Fruit fly (Drosophila melanogaster) whole organism, prepupa: Measurements from ENCODE around the gene RabX2.

ENCODE experiments used
- CG10669 ChIP-seq: fragments of 200-800 bp; sonication (Bioruptor generic); optimal IDR thresholded peaks from 3 replicates; lab custom pipeline; 2018; ENCODE audit warnings: missing biosample characterization, mild to moderate bottlenecking, missing genetic modification characterization, moderate library complexity
- CG3919 ChIP-seq: fragments of 200-800 bp; sonication (Bioruptor generic); optimal IDR thresholded peaks from 3 replicates; lab custom pipeline; 2016; ENCODE audit warnings: missing biosample characterization, missing genetic modification characterization
- CG6854 ChIP-seq: fragments of 200-800 bp; sonication (Bioruptor generic); optimal IDR thresholded peaks from 2 replicates; lab custom pipeline; 2017; ENCODE audit warnings: missing biosample characterization, mild to moderate bottlenecking, missing genetic modification characterization
- Smox ChIP-seq: fragments of 200-800 bp; sonication (Bioruptor generic); optimal IDR thresholded peaks from 3 replicates; lab custom pipeline; 2016; ENCODE audit warnings: missing biosample characterization, missing genetic modification characterization
- cyc ChIP-seq: fragments of 200-800 bp; sonication (Bioruptor generic); optimal IDR thresholded peaks from 3 replicates; lab custom pipeline; 2016; ENCODE audit warnings: missing biosample characterization, missing genetic modification characterization
- dac ChIP-seq: fragments of 200-800 bp; sonication (Bioruptor generic); optimal IDR thresholded peaks from 2 replicates; lab custom pipeline; 2017; ENCODE audit warnings: missing biosample characterization, mild to moderate bottlenecking, missing genetic modification characterization
- eg ChIP-seq: fragments of 200-800 bp; sonication (Bioruptor generic); IDR thresholded peaks from 3 replicates; pipeline ENCODE4 v1.3.6; 2022; ENCODE audit warnings: missing biosample characterization, missing genetic modification characterization
- salr ChIP-seq, 2 experiments: fragments of 200-800 bp; sonication (Bioruptor generic); optimal IDR thresholded peaks; 3 replicates each; lab custom pipeline; 2016 to 2018; ENCODE audit warnings: missing biosample characterization in 2 of 2, missing genetic modification characterization in 2 of 2, mild to moderate bottlenecking in 1 of 2

dm6 chrX:10385757-10386156, 31.5 kb upstream of the RabX2 start, which contains the start of the genes Psf3 and flw:
- TF ChIP-seq cyc (no peak), dac (GFP tag; lab: Kevin White, UChicago) (no peak), CG10669 (GFP tag; lab: Kevin White, UChicago) (no peak), Smox (GFP tag; lab: Kevin White, UChicago) (no peak), CG6854 (GFP tag; lab: Kevin White, UChicago) (peak; percentile 25), salr (GFP tag; optimal IDR thresholded peaks at IDR 0.05; lab: Kevin White, UChicago) (no peak), CG3919 (GFP tag; lab: Kevin White, UChicago) (no peak), eg (0 out of 3 replicates have a peak, but pooled peaks have one; percentile 18)
